Worm (Caenorhabditis elegans) whole organism, L3 larva: Measurements from ENCODE around the gene Y34B4A.7.

Source experiments
- R02D3.7 ChIP-seq: fragments of 150-350 bp; optimal IDR thresholded peaks from 2 replicates; lab custom pipeline; 2014; ENCODE audit warnings: missing biosample characterization, missing genetic modification characterization
- ZK546.5 ChIP-seq: sonication (generic microtip); optimal IDR thresholded peaks from 2 replicates; lab custom pipeline; 2017; ENCODE audit warnings: missing biosample characterization, missing genetic modification characterization
- aly-2 ChIP-seq: fragments of 150-350 bp; optimal IDR thresholded peaks from 2 replicates; lab custom pipeline; 2014; ENCODE audit warnings: missing biosample characterization, missing genetic modification characterization
- ama-1 ChIP-seq: fragments of 150-350 bp; optimal IDR thresholded peaks from 2 replicates; lab custom pipeline; 2018
- ceh-16 ChIP-seq: sonication (generic microtip); optimal IDR thresholded peaks from 2 replicates; lab custom pipeline; 2017; ENCODE audit warnings: missing biosample characterization, missing genetic modification characterization
- ceh-28 ChIP-seq: fragments of 150-350 bp; optimal IDR thresholded peaks from 2 replicates; lab custom pipeline; 2014; ENCODE audit warnings: missing biosample characterization, missing genetic modification reagents, missing genetic modification characterization
- ceh-9 ChIP-seq: sonication (generic microtip); optimal IDR thresholded peaks from 2 replicates; lab custom pipeline; 2018; ENCODE audit warnings: missing biosample characterization, missing genetic modification characterization
- egl-5 ChIP-seq: fragments of 150-350 bp; optimal IDR thresholded peaks from 2 replicates; lab custom pipeline; 2017; ENCODE audit warnings: missing biosample characterization, missing genetic modification reagents, missing genetic modification characterization, inconsistent platforms
- elt-1 ChIP-seq: fragments of 150-350 bp; optimal IDR thresholded peaks from 2 replicates; lab custom pipeline; 2014; ENCODE audit warnings: missing biosample characterization, missing genetic modification characterization
- elt-2 ChIP-seq: sonication (generic microtip); optimal IDR thresholded peaks from 2 replicates; lab custom pipeline; 2016; ENCODE audit warnings: missing genetic modification reagents, mild to moderate bottlenecking, missing genetic modification characterization, missing compliant biosample characterization
- elt-3 ChIP-seq, 3 experiments: fragments of 150-350 bp in 1 of 3; sonication (generic microtip) in 2 of 3; optimal IDR thresholded peaks; 2 replicates in 2 of 3; 4 replicates in 1 of 3; lab custom pipeline; 2014 to 2017; ENCODE audit warnings: missing biosample characterization in 3 of 3, missing genetic modification characterization in 3 of 3
- fkh-2 ChIP-seq: fragments of 150-350 bp; optimal IDR thresholded peaks from 2 replicates; lab custom pipeline; 2014; ENCODE audit warnings: missing biosample characterization, missing genetic modification reagents, missing genetic modification characterization
- fos-1 ChIP-seq: fragments of 150-350 bp; optimal IDR thresholded peaks from 2 replicates; lab custom pipeline; 2014; ENCODE audit warnings: missing biosample characterization, missing genetic modification characterization
- hmg-11 ChIP-seq: sonication (generic microtip); optimal IDR thresholded peaks from 2 replicates; lab custom pipeline; 2016; ENCODE audit warnings: missing genetic modification characterization, missing compliant biosample characterization
- jun-1 ChIP-seq: fragments of 150-350 bp; optimal IDR thresholded peaks from 2 replicates; lab custom pipeline; 2014; ENCODE audit warnings: missing biosample characterization, missing genetic modification reagents, missing genetic modification characterization
- lin-15B ChIP-seq: fragments of 150-350 bp; optimal IDR thresholded peaks from 2 replicates; lab custom pipeline; 2014; ENCODE audit warnings: missing biosample characterization, missing genetic modification characterization
- lin-39 ChIP-seq: fragments of 150-350 bp; optimal IDR thresholded peaks from 2 replicates; lab custom pipeline; 2018; ENCODE audit warnings: missing biosample characterization, missing genetic modification reagents, missing genetic modification characterization
- mml-1 ChIP-seq: fragments of 150-350 bp; sonication (generic microtip); optimal IDR thresholded peaks from 3 replicates; lab custom pipeline; 2014; ENCODE audit warnings: missing biosample characterization, missing genetic modification characterization
- nfya-1 ChIP-seq: sonication (generic microtip); optimal IDR thresholded peaks from 2 replicates; lab custom pipeline; 2017; ENCODE audit warnings: missing genetic modification characterization, mild to moderate bottlenecking, missing compliant biosample characterization, antibody characterized with exemption, moderate library complexity; ENCODE audit not compliant: insufficient read depth
- nhr-23 ChIP-seq: fragments of 150-350 bp; optimal IDR thresholded peaks from 2 replicates; lab custom pipeline; 2014; ENCODE audit warnings: missing biosample characterization, missing genetic modification reagents, missing genetic modification characterization
- nhr-237 ChIP-seq: fragments of 150-350 bp; optimal IDR thresholded peaks from 2 replicates; lab custom pipeline; 2014; ENCODE audit warnings: missing biosample characterization, missing genetic modification characterization
- nhr-25 ChIP-seq: sonication (generic microtip); optimal IDR thresholded peaks from 2 replicates; lab custom pipeline; 2017; ENCODE audit warnings: missing biosample characterization, missing genetic modification characterization
- nhr-43 ChIP-seq: sonication (generic microtip); optimal IDR thresholded peaks from 2 replicates; lab custom pipeline; 2016; ENCODE audit warnings: mild to moderate bottlenecking, missing genetic modification characterization, missing compliant biosample characterization; ENCODE audit not compliant: poor library complexity, severe bottlenecking
- nhr-77 ChIP-seq: fragments of 150-350 bp; optimal IDR thresholded peaks from 2 replicates; lab custom pipeline; 2014; ENCODE audit warnings: missing biosample characterization, missing genetic modification characterization
- pha-4 ChIP-seq: fragments of 150-350 bp; optimal IDR thresholded peaks from 2 replicates; lab custom pipeline; 2014; ENCODE audit warnings: missing biosample characterization, missing genetic modification reagents, missing genetic modification characterization
- pqm-1 ChIP-seq: fragments of 150-350 bp; optimal IDR thresholded peaks from 2 replicates; lab custom pipeline; 2017; ENCODE audit warnings: missing biosample characterization, missing genetic modification characterization, inconsistent platforms
- sea-2 ChIP-seq: fragments of 150-350 bp; sonication (generic microtip); optimal IDR thresholded peaks from 4 replicates; lab custom pipeline; 2014; ENCODE audit warnings: missing biosample characterization, missing genetic modification reagents, missing genetic modification characterization
- tbx-2 ChIP-seq: sonication (generic microtip); optimal IDR thresholded peaks from 2 replicates; lab custom pipeline; 2016; ENCODE audit warnings: mild to moderate bottlenecking, missing genetic modification characterization, missing compliant biosample characterization
- unc-39 ChIP-seq: sonication (generic microtip); optimal IDR thresholded peaks from 4 replicates; lab custom pipeline; 2017; ENCODE audit warnings: missing biosample characterization, missing genetic modification characterization
- unc-62 ChIP-seq: fragments of 150-350 bp; sonication (generic microtip); optimal IDR thresholded peaks from 4 replicates; lab custom pipeline; 2014; ENCODE audit warnings: missing biosample characterization, missing genetic modification reagents, missing genetic modification characterization
- zag-1 ChIP-seq: fragments of 150-350 bp; optimal IDR thresholded peaks from 2 replicates; lab custom pipeline; 2014; ENCODE audit warnings: missing biosample characterization, missing genetic modification characterization
- ztf-11 ChIP-seq: fragments of 150-350 bp; optimal IDR thresholded peaks from 2 replicates; lab custom pipeline; 2014; ENCODE audit warnings: missing biosample characterization, missing genetic modification characterization
- ztf-4 ChIP-seq: fragments of 150-350 bp; optimal IDR thresholded peaks from 2 replicates; lab custom pipeline; 2014; ENCODE audit warnings: missing biosample characterization, missing genetic modification characterization

Y34B4A.7 gene

DNA sequence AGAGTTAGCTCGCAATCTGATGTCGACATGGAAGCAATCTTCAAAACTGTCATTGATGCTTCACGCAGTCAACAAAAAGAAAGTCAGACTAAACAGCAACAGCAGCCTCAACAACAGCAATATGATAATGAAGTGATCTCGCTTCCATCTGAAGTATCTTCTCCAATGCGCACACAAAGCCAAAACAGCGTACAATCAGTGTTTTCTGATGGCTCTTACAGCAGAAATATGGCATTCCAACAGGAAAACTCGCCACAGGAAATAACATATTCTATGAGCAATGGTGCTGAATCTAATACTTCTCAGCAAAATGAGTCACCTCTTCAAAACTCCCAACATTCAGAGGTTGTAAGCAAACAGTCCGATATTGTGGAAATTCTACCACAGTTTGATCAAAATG lies 41.2 kb upstream of the Y34B4A.7 start:
- TF ChIP-seq ztf-11 (no peak), R02D3.7 (tag; lab: Kevin White, UChicago) (no peak), unc-39 (tag; lab: Kevin White, UChicago) (no peak), jun-1 (tag; lab: Kevin White, UChicago) (no peak), ceh-16 (tag; lab: Kevin White, UChicago) (no peak)

DNA sequence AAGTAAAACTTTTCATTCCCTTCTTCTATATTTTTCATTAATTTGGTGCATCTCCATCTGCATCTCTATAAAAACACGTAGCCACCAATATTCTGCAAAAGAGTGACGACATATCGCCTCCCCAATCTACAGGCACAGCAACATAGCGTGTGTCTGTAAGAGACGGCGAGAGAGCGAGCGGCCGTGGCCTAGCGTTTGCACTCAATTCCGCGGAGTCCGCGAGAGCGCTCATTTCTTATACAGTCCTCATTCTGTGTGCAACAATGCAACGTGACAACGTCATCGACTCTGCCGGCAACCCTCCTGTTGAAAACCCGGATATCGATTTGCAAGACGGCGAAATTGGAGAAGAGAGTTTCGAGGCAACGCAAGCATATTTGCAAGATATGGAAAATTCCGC lies 38.6 kb upstream of the Y34B4A.7 start, which contains the start of gene H28G03.2:
H28G03.2 (plus strand) TSS at position 200 of the 400 bp plus-strand sequence.
- TF ChIP-seq hmg-11 (tag; lab: Kevin White, UChicago) (peak; percentile 2), ztf-4 (no peak), elt-2 (tag; lab: Kevin White, UChicago) (peak; percentile 14), lin-39 (peak; percentile 15), ama-1 (lab: Kevin White, UChicago) (no peak), ceh-9 (no peak), unc-62 (no peak), unc-39 (tag; lab: Kevin White, UChicago) (no peak), mml-1 (tag; lab: Kevin White, UChicago) (no peak), ceh-28 (no peak), aly-2 (tag; lab: Kevin White, UChicago) (no peak), ztf-11 (no peak), nhr-237 (tag; lab: Kevin White, UChicago) (no peak), fos-1 (tag; lab: Kevin White, UChicago) (no peak), nfya-1 (tag; lab: Kevin White, UChicago) (peak; percentile 1), sea-2 (GFP tag; lab: Kevin White, UChicago) (no peak), zag-1 (no peak), elt-3 (tag; optimal IDR thresholded peaks at IDR 0.05; lab: Kevin White, UChicago) (no peak), nhr-43 (tag; lab: Kevin White, UChicago) (no peak), pha-4 (tag; lab: Kevin White, UChicago) (no peak)

DNA sequence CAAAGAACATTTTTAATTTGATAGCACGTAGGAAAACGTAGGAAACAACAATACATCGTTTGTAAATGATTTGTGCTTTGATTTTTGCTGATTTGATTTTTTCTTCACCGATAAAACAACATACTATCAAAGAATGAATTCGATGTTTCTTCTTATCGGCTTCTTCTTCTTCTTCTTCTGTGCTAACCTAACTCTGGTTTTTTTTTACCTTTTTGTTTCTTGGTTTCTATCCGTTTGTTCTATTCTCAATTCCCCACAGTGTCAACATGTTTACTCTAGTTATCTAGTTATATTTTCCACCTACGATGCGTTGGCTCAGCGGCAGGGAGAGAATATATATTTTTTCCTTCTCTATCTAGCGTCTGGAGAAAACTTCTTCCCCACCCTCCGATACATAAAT lies 36.3 kb upstream of the Y34B4A.7 start:
- TF ChIP-seq ZK546.5 (tag; lab: Kevin White, UChicago) (no peak), ztf-11 (no peak), ceh-9 (no peak), jun-1 (tag; lab: Kevin White, UChicago) (no peak), pha-4 (tag; lab: Kevin White, UChicago) (peak; percentile 63), unc-62 (no peak), elt-2 (tag; lab: Kevin White, UChicago) (peak; percentile 56), pqm-1 (tag; lab: Kevin White, UChicago) (no peak)

DNA sequence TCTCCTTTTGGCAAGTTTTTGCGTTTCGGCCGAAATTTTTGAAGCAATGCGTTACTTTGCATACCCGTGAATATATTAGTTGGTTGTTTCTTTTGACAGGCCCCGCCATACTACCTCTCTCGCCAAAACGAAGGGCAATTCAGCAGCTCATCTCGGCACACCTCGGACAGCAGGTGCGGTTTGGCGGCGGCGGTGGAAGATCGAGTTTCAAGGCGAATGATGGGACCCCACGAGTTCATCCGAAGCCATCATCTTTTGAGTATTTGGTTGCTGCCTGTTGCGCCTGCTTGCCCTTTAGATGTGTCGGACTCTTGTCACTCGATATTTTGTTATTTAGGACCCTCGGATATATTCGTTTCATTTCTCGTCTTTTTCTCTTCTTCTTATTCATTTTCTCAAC lies 35.8 kb upstream of the Y34B4A.7 start:
- no peak for TF ChIP-seq tbx-2 (tag; lab: Kevin White, UChicago)
- no peak for TF ChIP-seq fkh-2 (tag; lab: Kevin White, UChicago)
- TF ChIP-seq ama-1 (lab: Kevin White, UChicago): no peak
- TF ChIP-seq elt-1 (tag; lab: Kevin White, UChicago): no peak
- no peak for TF ChIP-seq lin-39
- no peak for TF ChIP-seq aly-2 (tag; lab: Kevin White, UChicago)
- no peak for TF ChIP-seq unc-39 (tag; lab: Kevin White, UChicago)
- TF ChIP-seq egl-5 (tag; lab: Kevin White, UChicago): no peak

DNA sequence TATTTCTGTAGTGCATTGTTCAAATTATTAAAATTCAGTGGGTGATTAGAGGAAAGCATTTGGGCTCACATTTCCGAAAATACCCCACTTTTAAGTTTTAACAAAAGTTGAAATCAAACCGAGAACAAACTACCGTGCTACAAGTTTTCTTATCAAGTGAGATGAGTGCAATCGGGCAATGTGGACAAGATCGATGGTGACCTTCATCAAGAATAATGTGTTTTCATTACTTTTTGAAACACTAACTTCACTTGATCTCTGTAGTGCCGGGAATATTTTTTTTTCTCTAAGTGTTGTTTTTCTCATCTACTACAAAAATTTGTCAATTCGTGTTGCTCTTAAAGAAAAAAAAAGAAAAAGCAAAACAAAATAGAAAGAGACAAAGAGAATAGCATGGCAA lies 35.3 kb upstream of the Y34B4A.7 start:
- peak; percentile 32 for TF ChIP-seq nhr-23 (tag; lab: Kevin White, UChicago)
- no peak for TF ChIP-seq elt-2 (tag; lab: Kevin White, UChicago)
- no peak for TF ChIP-seq lin-15B (tag; lab: Kevin White, UChicago)
- TF ChIP-seq nhr-25 (tag; lab: Kevin White, UChicago): peak; percentile 5
- no peak for TF ChIP-seq fkh-2 (tag; lab: Kevin White, UChicago)

DNA sequence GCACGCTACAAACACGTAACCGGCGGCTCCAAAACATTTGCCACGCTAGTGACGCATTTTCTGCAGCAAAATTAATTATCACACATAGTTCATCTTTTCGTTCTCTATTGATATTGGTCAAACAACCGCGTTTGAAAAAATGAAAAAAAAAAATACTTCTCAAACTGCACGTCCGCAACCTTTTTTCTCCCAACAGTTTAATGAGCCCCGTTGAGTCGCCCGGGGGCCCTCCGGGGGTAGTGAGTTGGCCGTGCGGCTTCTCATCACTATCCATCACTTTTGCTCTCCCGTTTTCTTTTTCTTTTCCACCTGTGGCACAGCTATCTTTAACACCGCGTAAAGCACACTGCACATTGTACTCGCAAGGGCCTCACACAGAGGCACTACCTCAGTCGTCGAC lies 34.7 kb upstream of the Y34B4A.7 start:
- TF ChIP-seq nhr-77: no peak
- TF ChIP-seq lin-39: peak; percentile 57
- peak; percentile 17 for TF ChIP-seq pha-4 (tag; lab: Kevin White, UChicago)
- TF ChIP-seq elt-2 (tag; lab: Kevin White, UChicago): peak; percentile 32
- TF ChIP-seq nfya-1 (tag; lab: Kevin White, UChicago): no peak
- no peak for TF ChIP-seq nhr-25 (tag; lab: Kevin White, UChicago)
- TF ChIP-seq, all 47 proteins: peak for 3
